Worm (Caenorhabditis elegans) whole organism, L1 larva: ENCODE measurements around the gene oac-54.
A peak's percentile ranks its signal among the peaks of the same experiment; 100 is the strongest.

Experiments used
- C04F5.9 ChIP-seq: sonication (generic microtip); optimal IDR thresholded peaks from 2 replicates; lab custom pipeline; 2016; ENCODE audit warnings: missing genetic modification characterization, missing compliant biosample characterization
- C34B4.2 ChIP-seq: sonication (generic microtip); optimal IDR thresholded peaks from 2 replicates; lab custom pipeline; 2017; ENCODE audit warnings: mild to moderate bottlenecking, missing genetic modification characterization, missing compliant biosample characterization
- fkh-10 ChIP-seq: sonication (generic microtip); optimal IDR thresholded peaks from 2 replicates; lab custom pipeline; 2017; ENCODE audit warnings: missing biosample characterization, missing genetic modification reagents, missing genetic modification characterization
- lin-39 ChIP-seq: fragments of 150-350 bp; optimal IDR thresholded peaks from 2 replicates; lab custom pipeline; 2014; ENCODE audit warnings: missing biosample characterization, missing genetic modification reagents, missing genetic modification characterization
- nhr-11 ChIP-seq: fragments of 150-350 bp; optimal IDR thresholded peaks from 2 replicates; lab custom pipeline; 2014; ENCODE audit warnings: missing biosample characterization, missing genetic modification characterization
- nhr-85 ChIP-seq: sonication (generic microtip); peaks from one replicate; lab custom pipeline; 2016; ENCODE audit warnings: missing genetic modification characterization, inconsistent platforms, missing compliant biosample characterization
- snpc-4 ChIP-seq: fragments of 150-350 bp; optimal IDR thresholded peaks from 2 replicates; lab custom pipeline; 2014; ENCODE audit warnings: missing biosample characterization, missing genetic modification characterization
- unc-62 ChIP-seq: fragments of 150-350 bp; optimal IDR thresholded peaks from 2 replicates; lab custom pipeline; 2014; ENCODE audit warnings: missing biosample characterization, missing genetic modification reagents, missing genetic modification characterization

DNA sequence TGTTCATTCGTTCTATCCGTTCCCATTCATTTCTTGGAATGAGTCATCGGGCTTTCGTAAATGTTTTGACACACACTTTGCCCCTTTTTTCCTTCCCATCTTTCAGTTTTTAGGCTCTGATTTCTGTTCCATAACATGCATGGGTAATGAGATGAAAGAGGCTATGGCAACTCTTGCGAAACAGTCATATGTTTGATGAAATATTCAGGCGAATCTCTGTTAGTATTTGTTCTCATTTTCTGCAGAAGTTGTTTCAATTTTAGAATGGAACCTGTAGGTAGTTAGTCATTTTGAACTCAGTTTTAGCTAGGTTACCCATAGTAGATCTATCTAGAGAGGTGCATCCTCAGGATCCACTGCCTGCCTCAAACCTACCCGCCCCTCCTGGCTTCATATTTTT is 42.9 kb upstream of the oac-54 start:
- TF ChIP-seq unc-62 (GFP tag; lab: Kevin White, UChicago): no peak
- no peak for TF ChIP-seq C04F5.9 (tag; lab: Kevin White, UChicago)
- TF ChIP-seq C34B4.2 (tag; lab: Kevin White, UChicago): no peak
- peak; percentile 34 for TF ChIP-seq nhr-85
- TF ChIP-seq fkh-10 (GFP tag; lab: Kevin White, UChicago): no peak
- TF ChIP-seq snpc-4 (tag; lab: Kevin White, UChicago): no peak
- TF ChIP-seq lin-39 (tag; lab: Kevin White, UChicago): no peak
- TF ChIP-seq nhr-11: no peak
